Fruit fly (Drosophila melanogaster): Measurements from ENCODE around the gene eRF3.

- TF ChIP-seq CG8478 (optimal IDR thresholded peaks at IDR 0.05) (no peak), CTCF (optimal IDR thresholded peaks at IDR 0.05) (no peak)
Measured at dm6 chr2L:12421188-12421587, 13.1 kb upstream of the eRF3 start.

Data from S2 (cell line).